Worm (Caenorhabditis elegans) whole organism, late embryonic: ENCODE measurements around the gene ZC204.17.

Experiments used
- C08G9.2 ChIP-seq: sonication (generic microtip); optimal IDR thresholded peaks from 2 replicates; lab custom pipeline; 2016; ENCODE audit warnings: mild to moderate bottlenecking, missing genetic modification characterization, moderate library complexity, missing compliant biosample characterization
- K02D7.2 ChIP-seq: sonication (generic microtip); optimal IDR thresholded peaks from 2 replicates; lab custom pipeline; 2017; ENCODE audit warnings: mild to moderate bottlenecking, missing genetic modification characterization, missing compliant biosample characterization
- K09A11.1 ChIP-seq: sonication (generic microtip); optimal IDR thresholded peaks from 2 replicates; lab custom pipeline; 2017; ENCODE audit warnings: antibody characterized with exemption, mild to moderate bottlenecking, missing genetic modification characterization, missing compliant biosample characterization; ENCODE audit not compliant: insufficient read depth
- T23F11.4 ChIP-seq: fragments of 200-800 bp; sonication (Bioruptor generic); optimal IDR thresholded peaks from 2 replicates; lab custom pipeline; 2018; ENCODE audit warnings: mild to moderate bottlenecking, missing genetic modification characterization, missing compliant biosample characterization
- Y22D7AL.16 ChIP-seq: sonication (generic microtip); optimal IDR thresholded peaks from 2 replicates; lab custom pipeline; 2016; ENCODE audit warnings: missing genetic modification characterization, missing compliant biosample characterization
- ahr-1 ChIP-seq: sonication (generic microtip); optimal IDR thresholded peaks from 2 replicates; lab custom pipeline; 2016; ENCODE audit warnings: missing genetic modification characterization, missing compliant biosample characterization
- ama-1 ChIP-seq: fragments of 150-350 bp; optimal IDR thresholded peaks from 2 replicates; lab custom pipeline; 2014
- ceh-22 ChIP-seq: sonication (generic microtip); optimal IDR thresholded peaks from 2 replicates; lab custom pipeline; 2017; ENCODE audit warnings: missing biosample characterization, missing genetic modification characterization
- ceh-24 ChIP-seq: sonication (generic microtip); optimal IDR thresholded peaks from 2 replicates; lab custom pipeline; 2016; ENCODE audit warnings: mild to moderate bottlenecking, missing genetic modification characterization, missing compliant biosample characterization
- ceh-30 ChIP-seq: fragments of 150-350 bp; optimal IDR thresholded peaks from 2 replicates; lab custom pipeline; 2014; ENCODE audit warnings: missing biosample characterization, missing genetic modification characterization
- ceh-45 ChIP-seq: fragments of 200-800 bp; sonication (Bioruptor generic); IDR thresholded peaks from 2 replicates; pipeline ENCODE4 v1.3.6; 2022; ENCODE audit warnings: missing genetic modification reagents, missing genetic modification characterization, missing compliant biosample characterization
- ceh-9 ChIP-seq: sonication (generic microtip); optimal IDR thresholded peaks from 2 replicates; lab custom pipeline; 2016; ENCODE audit warnings: mild to moderate bottlenecking, missing genetic modification characterization, inconsistent platforms, missing compliant biosample characterization
- che-1 ChIP-seq: sonication (generic microtip); optimal IDR thresholded peaks from 2 replicates; lab custom pipeline; 2016; ENCODE audit warnings: mild to moderate bottlenecking, missing genetic modification characterization, missing compliant biosample characterization
- dmd-4 ChIP-seq: sonication (generic microtip); optimal IDR thresholded peaks from 2 replicates; lab custom pipeline; 2016; ENCODE audit warnings: borderline replicate concordance, missing genetic modification characterization, missing compliant biosample characterization
- dve-1 ChIP-seq: sonication (generic microtip); optimal IDR thresholded peaks from 2 replicates; lab custom pipeline; 2017; ENCODE audit warnings: antibody characterized with exemption, mild to moderate bottlenecking, missing genetic modification characterization, missing compliant biosample characterization
- elt-2 ChIP-seq: sonication (generic microtip); optimal IDR thresholded peaks from 2 replicates; lab custom pipeline; 2016; ENCODE audit warnings: missing genetic modification reagents, missing genetic modification characterization, missing compliant biosample characterization
- fax-1 ChIP-seq: sonication (generic microtip); optimal IDR thresholded peaks from 2 replicates; lab custom pipeline; 2016; ENCODE audit warnings: missing genotype, missing genetic modification characterization, missing compliant biosample characterization
- fkh-10 ChIP-seq: fragments of 150-350 bp; optimal IDR thresholded peaks from 2 replicates; lab custom pipeline; 2014; ENCODE audit warnings: missing biosample characterization, missing genetic modification reagents, missing genetic modification characterization
- fkh-6 ChIP-seq: sonication (generic microtip); optimal IDR thresholded peaks from 2 replicates; lab custom pipeline; 2016; ENCODE audit warnings: missing genetic modification characterization, missing compliant biosample characterization
- gmeb-2 ChIP-seq: sonication (generic microtip); optimal IDR thresholded peaks from 2 replicates; lab custom pipeline; 2016; ENCODE audit warnings: missing genetic modification characterization, inconsistent platforms, missing compliant biosample characterization
- hlh-13 ChIP-seq: fragments of 200-800 bp; sonication (Bioruptor generic); optimal IDR thresholded peaks from 2 replicates; lab custom pipeline; 2018; ENCODE audit warnings: mild to moderate bottlenecking, missing genetic modification characterization, missing compliant biosample characterization
- hlh-15 ChIP-seq: sonication (generic microtip); optimal IDR thresholded peaks from 2 replicates; lab custom pipeline; 2016; ENCODE audit warnings: missing genetic modification characterization, missing compliant biosample characterization
- hlh-30 ChIP-seq: sonication (generic microtip); optimal IDR thresholded peaks from 2 replicates; lab custom pipeline; 2017; ENCODE audit warnings: antibody characterized with exemption, missing genetic modification characterization, missing compliant biosample characterization; ENCODE audit not compliant: insufficient read depth
- lim-6 ChIP-seq: sonication (generic microtip); optimal IDR thresholded peaks from 2 replicates; lab custom pipeline; 2016; ENCODE audit warnings: missing genetic modification characterization, missing compliant biosample characterization
- lin-11 ChIP-seq: fragments of 200-800 bp; sonication (Bioruptor generic); optimal IDR thresholded peaks from 2 replicates; lab custom pipeline; 2018; ENCODE audit warnings: mild to moderate bottlenecking, missing genetic modification characterization, missing compliant biosample characterization
- nfya-1 ChIP-seq: sonication (generic microtip); optimal IDR thresholded peaks from 2 replicates; lab custom pipeline; 2017; ENCODE audit warnings: missing genetic modification characterization, mild to moderate bottlenecking, missing compliant biosample characterization, antibody characterized with exemption, moderate library complexity
- pat-9 ChIP-seq: fragments of 200-800 bp; sonication (Bioruptor generic); optimal IDR thresholded peaks from 2 replicates; lab custom pipeline; 2018; ENCODE audit warnings: mild to moderate bottlenecking, missing genetic modification characterization, moderate library complexity, missing compliant biosample characterization
- pax-1 ChIP-seq: fragments of 150-350 bp; optimal IDR thresholded peaks from 2 replicates; lab custom pipeline; 2014; ENCODE audit warnings: missing biosample characterization, missing genetic modification characterization
- pha-2 ChIP-seq: sonication (generic microtip); optimal IDR thresholded peaks from 2 replicates; lab custom pipeline; 2017; ENCODE audit warnings: mild to moderate bottlenecking, missing genetic modification characterization, missing compliant biosample characterization
- pqm-1 ChIP-seq: sonication (generic microtip); optimal IDR thresholded peaks from 2 replicates; lab custom pipeline; 2016; ENCODE audit warnings: missing genetic modification characterization, missing compliant biosample characterization
- sox-4 ChIP-seq: sonication (generic microtip); optimal IDR thresholded peaks from 2 replicates; lab custom pipeline; 2017; ENCODE audit warnings: mild to moderate bottlenecking, missing genetic modification characterization, inconsistent platforms, missing compliant biosample characterization
- syd-9 ChIP-seq: sonication (generic microtip); optimal IDR thresholded peaks from 2 replicates; lab custom pipeline; 2016; ENCODE audit warnings: mild to moderate bottlenecking, missing genetic modification characterization, moderate library complexity, missing compliant biosample characterization
- tbx-2 ChIP-seq: sonication (generic microtip); optimal IDR thresholded peaks from 2 replicates; lab custom pipeline; 2016; ENCODE audit warnings: missing genetic modification characterization, missing compliant biosample characterization
- tbx-7 ChIP-seq: sonication (generic microtip); optimal IDR thresholded peaks from 2 replicates; lab custom pipeline; 2016; ENCODE audit warnings: missing genotype, missing genetic modification characterization, missing compliant biosample characterization
- ttx-3 ChIP-seq: sonication (generic microtip); optimal IDR thresholded peaks from 2 replicates; lab custom pipeline; 2016; ENCODE audit warnings: missing genetic modification reagents, missing genetic modification characterization, missing compliant biosample characterization
- unc-3 ChIP-seq, 2 experiments: fragments of 200-800 bp in 1 of 2; sonication (Bioruptor generic) in 1 of 2; sonication (generic microtip) in 1 of 2; conservative IDR thresholded peaks in 1 of 2; optimal IDR thresholded peaks in 1 of 2; 2 replicates each; pipeline versions ENCODE4 v1.3.6 to Lab custom; 2016 to 2022; ENCODE audit warnings: missing compliant biosample characterization in 2 of 2, missing genetic modification characterization in 2 of 2, missing genetic modification reagents in 1 of 2
- unc-42 ChIP-seq: sonication (generic microtip); optimal IDR thresholded peaks from 2 replicates; lab custom pipeline; 2016; ENCODE audit warnings: missing genotype, missing genetic modification characterization, missing compliant biosample characterization
- unc-55 ChIP-seq: sonication (generic microtip); optimal IDR thresholded peaks from 2 replicates; lab custom pipeline; 2017; ENCODE audit warnings: missing biosample characterization, missing genetic modification reagents, missing genetic modification characterization
- zip-5 ChIP-seq: sonication (generic microtip); optimal IDR thresholded peaks from 2 replicates; lab custom pipeline; 2016; ENCODE audit warnings: missing genetic modification characterization, missing compliant biosample characterization

Gene ZC204.17

DNA sequence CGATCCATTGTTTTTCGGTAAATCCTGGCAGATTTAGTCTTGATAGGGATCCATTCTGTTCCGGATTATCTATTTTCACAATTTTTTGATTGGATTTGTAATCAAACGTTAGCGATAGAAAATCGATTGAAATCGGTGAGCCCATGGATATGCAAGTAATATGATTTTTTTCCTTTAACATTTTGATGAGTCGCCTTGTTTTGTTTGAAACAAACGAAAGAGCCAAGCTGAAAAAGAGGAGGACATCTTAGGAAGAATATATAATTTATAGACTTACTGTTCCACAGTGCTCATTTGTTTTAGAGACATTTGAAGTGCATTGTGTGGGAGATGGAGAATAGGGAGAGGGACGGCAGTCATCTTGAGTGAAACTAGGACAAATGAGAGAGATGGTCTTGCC, 42.7 kb upstream of the ZC204.17 start, which contains the start of the genes fbxb-18 and fbxb-19:
Gene fbxb-18, minus strand, starts transcription at position 101 of the 400 bp plus-strand sequence.
Gene fbxb-19, minus strand, starts transcription at position 369 of the 400 bp plus-strand sequence.
- TF ChIP-seq pax-1 (tag; lab: Kevin White, UChicago): no peak
- TF ChIP-seq ceh-9: no peak
- no peak for TF ChIP-seq Y22D7AL.16
- TF ChIP-seq K09A11.1 (tag; lab: Kevin White, UChicago): no peak
- no peak for TF ChIP-seq fkh-10
- TF ChIP-seq nfya-1: no peak
- no peak for TF ChIP-seq lim-6
- TF ChIP-seq pha-2 (tag; lab: Kevin White, UChicago): no peak
- TF ChIP-seq ceh-22 (tag; lab: Kevin White, UChicago): no peak
- TF ChIP-seq zip-5 (tag; lab: Kevin White, UChicago): no peak
- TF ChIP-seq elt-2 (tag; lab: Kevin White, UChicago): no peak
- TF ChIP-seq C08G9.2: no peak
- TF ChIP-seq K02D7.2 (tag; lab: Kevin White, UChicago): no peak
- TF ChIP-seq lin-11 (tag; lab: Kevin White, UChicago): no peak
- TF ChIP-seq unc-3 (GFP tag; conservative IDR thresholded peaks at IDR 0.05; lab: Robert Waterston, UW): no peak
- TF ChIP-seq unc-3 (tag; optimal IDR thresholded peaks at IDR 0.05; lab: Kevin White, UChicago): no peak
- TF ChIP-seq ttx-3 (tag; lab: Kevin White, UChicago): no peak
- no peak for TF ChIP-seq ceh-45
- no peak for TF ChIP-seq T23F11.4 (GFP tag; lab: Kevin White, UChicago)
- TF ChIP-seq tbx-7: no peak
- TF ChIP-seq dmd-4 (tag; lab: Kevin White, UChicago): no peak

DNA sequence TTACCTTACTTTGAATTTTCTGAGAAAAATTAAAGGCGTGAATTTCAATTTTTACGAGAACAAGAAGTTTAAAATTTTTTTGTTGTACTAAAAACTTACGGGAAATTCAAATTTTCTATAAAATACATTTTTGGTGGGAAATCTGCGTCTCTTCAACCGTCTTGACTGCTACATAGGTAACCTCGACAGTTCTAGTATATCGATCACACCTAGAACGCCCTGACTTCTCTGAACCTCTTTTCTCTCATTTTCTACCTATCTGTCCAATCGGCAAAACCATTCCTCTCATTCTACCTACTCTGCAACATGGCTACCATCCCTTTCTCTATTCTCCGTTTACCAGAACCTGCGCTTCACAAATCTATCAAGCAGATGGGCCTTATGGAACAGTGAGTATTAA, 37.6 kb upstream of the ZC204.17 start, which contains the start of gene fbxb-25:
Gene fbxb-25, plus strand, starts transcription at position 301 of the 400 bp plus-strand sequence.
- TF ChIP-seq sox-4 (tag; lab: Kevin White, UChicago): no peak
- no peak for TF ChIP-seq hlh-30
- no peak for TF ChIP-seq hlh-13
- no peak for TF ChIP-seq ttx-3 (tag; lab: Kevin White, UChicago)
- no peak for TF ChIP-seq fkh-6 (tag; lab: Kevin White, UChicago)
- no peak for TF ChIP-seq unc-42 (tag; lab: Kevin White, UChicago)
- no peak for TF ChIP-seq fkh-10
- no peak for TF ChIP-seq elt-2 (tag; lab: Kevin White, UChicago)
- no peak for TF ChIP-seq C08G9.2
- TF ChIP-seq ceh-24 (tag; lab: Kevin White, UChicago): no peak

DNA sequence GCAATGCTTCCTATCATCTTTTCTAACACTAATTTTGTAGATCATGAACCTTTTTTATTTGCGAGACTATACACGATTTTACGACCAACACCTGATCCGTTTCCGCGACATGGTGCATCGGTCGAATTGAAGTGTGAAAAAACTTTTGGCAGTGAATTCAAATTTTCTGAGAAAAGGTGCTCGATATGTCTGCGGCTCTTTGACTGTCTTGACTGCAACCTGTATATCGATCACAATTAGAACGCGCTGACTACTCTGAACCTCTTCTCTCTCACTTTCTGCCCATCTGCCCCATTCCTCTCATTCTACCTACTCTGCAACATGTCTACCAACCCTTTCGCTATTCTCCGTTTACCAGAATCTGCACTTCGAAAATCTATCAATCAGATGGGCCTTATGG, 36.1 kb upstream of the ZC204.17 start, which contains the start of gene fbxb-26:
Gene fbxb-26, plus strand, starts transcription at position 301 of the 400 bp plus-strand sequence.
- TF ChIP-seq K09A11.1 (tag; lab: Kevin White, UChicago) (no peak), ceh-9 (no peak), hlh-15 (tag; lab: Kevin White, UChicago) (no peak), ceh-30 (tag; lab: Kevin White, UChicago) (no peak), che-1 (tag; lab: Kevin White, UChicago) (no peak), syd-9 (tag; lab: Kevin White, UChicago) (no peak), hlh-13 (no peak), ahr-1 (tag; lab: Kevin White, UChicago) (no peak), ceh-22 (tag; lab: Kevin White, UChicago) (no peak), pat-9 (tag; lab: Kevin White, UChicago) (no peak), Y22D7AL.16 (no peak), tbx-7 (no peak), dve-1 (tag; lab: Kevin White, UChicago) (no peak), fkh-10 (no peak), pha-2 (tag; lab: Kevin White, UChicago) (no peak)

DNA sequence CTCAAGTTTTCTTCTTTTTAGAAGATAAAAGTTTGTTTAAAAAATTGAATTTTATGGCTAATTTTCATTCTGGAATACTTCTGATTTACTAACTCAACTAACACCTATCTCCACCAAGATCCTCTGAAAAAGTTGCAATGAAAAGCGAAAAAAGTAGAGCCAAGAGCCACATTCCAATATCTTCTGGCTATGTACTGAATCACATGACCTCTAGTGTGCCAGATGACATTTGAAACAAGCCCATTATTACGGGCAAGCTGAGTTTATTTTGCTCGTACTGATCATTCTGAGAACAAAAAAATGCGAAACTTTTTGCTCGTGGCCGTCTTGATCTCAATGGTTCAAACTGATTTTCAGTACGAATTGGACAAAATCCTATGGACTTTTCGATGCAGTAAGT, 33.0 kb upstream of the ZC204.17 start, which contains the start of gene irld-36:
Gene irld-36, plus strand, starts transcription at position 301 of the 400 bp plus-strand sequence.
- TF ChIP-seq ttx-3 (tag; lab: Kevin White, UChicago) (no peak), unc-3 (GFP tag; conservative IDR thresholded peaks at IDR 0.05; lab: Robert Waterston, UW) (no peak), unc-3 (tag; optimal IDR thresholded peaks at IDR 0.05; lab: Kevin White, UChicago) (no peak), hlh-13 (no peak), fkh-10 (no peak), tbx-2 (no peak), pqm-1 (no peak), gmeb-2 (no peak), hlh-15 (tag; lab: Kevin White, UChicago) (no peak), ama-1 (lab: Kevin White, UChicago) (no peak), fax-1 (tag; lab: Kevin White, UChicago) (no peak), unc-55 (no peak)
- TF ChIP-seq, all 69 proteins: peak for 0
